Fruit fly (Drosophila melanogaster) whole organism, adult: ENCODE data around the gene CG34301.

Experiments used
- CG5204 ChIP-seq: fragments of 200-800 bp; sonication (Bioruptor generic); optimal IDR thresholded peaks from 2 replicates; lab custom pipeline; 2016; ENCODE audit warnings: missing biosample characterization, missing genetic modification characterization
- CG7101 ChIP-seq: fragments of 200-800 bp; sonication (Bioruptor generic); optimal IDR thresholded peaks from 2 replicates; lab custom pipeline; 2018; ENCODE audit warnings: missing biosample characterization, mild to moderate bottlenecking, missing genetic modification characterization, moderate library complexity
- Mnt ChIP-seq: fragments of 200-800 bp; sonication (Bioruptor generic); optimal IDR thresholded peaks from 2 replicates; lab custom pipeline; 2016; ENCODE audit warnings: missing biosample characterization, mild to moderate bottlenecking, missing genetic modification characterization
- tj ChIP-seq: fragments of 200-800 bp; sonication (Bioruptor generic); optimal IDR thresholded peaks from 3 replicates; lab custom pipeline; 2017; ENCODE audit warnings: missing biosample characterization, mild to moderate bottlenecking, missing genetic modification characterization, moderate library complexity
- toe ChIP-seq: fragments of 200-800 bp; sonication (Bioruptor generic); optimal IDR thresholded peaks from 2 replicates; lab custom pipeline; 2016; ENCODE audit warnings: missing biosample characterization, missing genetic modification characterization

DNA sequence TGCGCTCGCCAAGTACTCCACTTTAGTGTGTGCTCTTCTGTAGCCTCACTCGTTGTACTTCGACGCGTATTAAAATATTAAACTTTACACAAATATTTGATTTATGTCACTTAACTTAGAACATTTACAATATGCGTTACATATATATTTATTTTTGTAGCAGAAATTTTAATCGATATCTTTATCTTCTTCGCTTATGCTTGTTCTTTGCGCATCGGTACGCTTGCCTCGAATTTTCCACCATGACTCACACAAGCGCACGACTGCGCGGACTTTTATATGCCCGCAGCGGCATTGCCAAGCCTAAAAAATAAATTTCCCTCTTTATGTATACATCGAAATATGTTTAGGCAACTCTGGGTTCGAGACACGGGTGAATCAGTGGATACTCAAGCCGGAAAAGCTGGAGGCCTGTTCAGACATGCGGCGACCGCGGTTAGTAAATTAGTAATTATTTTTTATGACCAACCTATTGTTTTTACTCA lies 47.2 kb downstream of the CG34301 start, which contains the start of gene aqz:
- TF ChIP-seq toe (GFP tag; lab: Kevin White, UChicago) (peak; percentile 61), CG7101 (peak; percentile 72), Mnt (GFP tag; lab: Kevin White, UChicago) (peak; percentile 66), tj (GFP tag; lab: Kevin White, UChicago) (peak; percentile 37), CG5204 (GFP tag; lab: Kevin White, UChicago) (no peak)
